Worm (Caenorhabditis elegans) whole organism, mixed stage, embryonic: ENCODE data around the gene fbxc-22.

Experiments
- blmp-1 ChIP-seq: fragments of 150-350 bp; optimal IDR thresholded peaks from 2 replicates; lab custom pipeline; 2014; ENCODE audit warnings: missing biosample characterization, missing genetic modification characterization
- ces-1 ChIP-seq: fragments of 150-350 bp; optimal IDR thresholded peaks from 2 replicates; lab custom pipeline; 2014; ENCODE audit warnings: missing biosample characterization, missing genetic modification reagents, missing genetic modification characterization
- elt-3 ChIP-seq: fragments of 150-350 bp; optimal IDR thresholded peaks from 2 replicates; lab custom pipeline; 2014; ENCODE audit warnings: missing biosample characterization, missing genetic modification characterization
- lin-13 ChIP-seq: fragments of 150-350 bp; optimal IDR thresholded peaks from 2 replicates; lab custom pipeline; 2014; ENCODE audit warnings: missing biosample characterization, missing genetic modification characterization
- lsy-2 ChIP-seq: fragments of 150-350 bp; optimal IDR thresholded peaks from 2 replicates; lab custom pipeline; 2014; ENCODE audit warnings: missing biosample characterization, missing genetic modification characterization
- nhr-12 ChIP-seq: fragments of 150-350 bp; optimal IDR thresholded peaks from 2 replicates; lab custom pipeline; 2014; ENCODE audit warnings: missing biosample characterization, missing genetic modification characterization
- pha-4 ChIP-seq: fragments of 150-350 bp; optimal IDR thresholded peaks from 2 replicates; lab custom pipeline; 2018; ENCODE audit warnings: missing biosample characterization, missing genetic modification reagents, missing genetic modification characterization
- snpc-4 ChIP-seq: fragments of 150-350 bp; optimal IDR thresholded peaks from 2 replicates; lab custom pipeline; 2014; ENCODE audit warnings: missing biosample characterization, missing genetic modification characterization
- unc-120 ChIP-seq: sonication (generic microtip); optimal IDR thresholded peaks from 2 replicates; lab custom pipeline; 2017; ENCODE audit warnings: missing genetic modification characterization, missing compliant biosample characterization; ENCODE audit not compliant: poor library complexity, severe bottlenecking
- unc-62 ChIP-seq: fragments of 150-350 bp; optimal IDR thresholded peaks from 2 replicates; lab custom pipeline; 2014; ENCODE audit warnings: missing biosample characterization, missing genetic modification reagents, missing genetic modification characterization
- zip-8 ChIP-seq: fragments of 150-350 bp; optimal IDR thresholded peaks from 2 replicates; lab custom pipeline; 2014; ENCODE audit warnings: missing biosample characterization, missing genetic modification characterization
- ztf-11 ChIP-seq: fragments of 150-350 bp; optimal IDR thresholded peaks from 2 replicates; lab custom pipeline; 2014; ENCODE audit warnings: missing biosample characterization, missing genetic modification characterization

ce11 chrII:1654917-1655316, 36.0 kb downstream of the fbxc-22 start, which contains the start of gene btb-12:
- TF ChIP-seq lsy-2 (tag; lab: Kevin White, UChicago) (no peak), blmp-1 (tag; lab: Kevin White, UChicago) (no peak), nhr-12 (no peak), elt-3 (tag; lab: Kevin White, UChicago) (no peak), unc-62 (GFP tag; lab: Kevin White, UChicago) (no peak), pha-4 (tag; lab: Kevin White, UChicago) (no peak), zip-8 (tag; lab: Kevin White, UChicago) (no peak), snpc-4 (tag; lab: Kevin White, UChicago) (no peak), unc-120 (no peak), ztf-11 (tag; lab: Kevin White, UChicago) (no peak), ces-1 (GFP tag; lab: Kevin White, UChicago) (no peak), lin-13 (tag; lab: Kevin White, UChicago) (no peak)
